Worm (Caenorhabditis elegans) whole organism, late embryonic: Measurements from ENCODE around the gene F32D1.7.

Experiments used
- C38D4.7 ChIP-seq: fragments of 200-800 bp; sonication (Bioruptor generic); optimal IDR thresholded peaks from 2 replicates; lab custom pipeline; 2018; ENCODE audit warnings: mild to moderate bottlenecking, missing genetic modification characterization, moderate library complexity, missing compliant biosample characterization
- K09A11.1 ChIP-seq: sonication (generic microtip); optimal IDR thresholded peaks from 2 replicates; lab custom pipeline; 2017; ENCODE audit warnings: antibody characterized with exemption, mild to moderate bottlenecking, missing genetic modification characterization, missing compliant biosample characterization; ENCODE audit not compliant: insufficient read depth
- T23F11.4 ChIP-seq: fragments of 200-800 bp; sonication (Bioruptor generic); optimal IDR thresholded peaks from 2 replicates; lab custom pipeline; 2018; ENCODE audit warnings: mild to moderate bottlenecking, missing genetic modification characterization, missing compliant biosample characterization
- ahr-1 ChIP-seq: sonication (generic microtip); optimal IDR thresholded peaks from 2 replicates; lab custom pipeline; 2016; ENCODE audit warnings: missing genetic modification characterization, missing compliant biosample characterization
- ceh-14 ChIP-seq: sonication (generic microtip); optimal IDR thresholded peaks from 2 replicates; lab custom pipeline; 2016; ENCODE audit warnings: missing genotype, missing genetic modification characterization, missing compliant biosample characterization
- ceh-2 ChIP-seq: sonication (generic microtip); optimal IDR thresholded peaks from 2 replicates; lab custom pipeline; 2016; ENCODE audit warnings: missing genotype, missing genetic modification characterization, missing compliant biosample characterization
- ceh-22 ChIP-seq: sonication (generic microtip); optimal IDR thresholded peaks from 2 replicates; lab custom pipeline; 2017; ENCODE audit warnings: missing biosample characterization, missing genetic modification characterization
- ceh-31 ChIP-seq: sonication (generic microtip); optimal IDR thresholded peaks from 2 replicates; lab custom pipeline; 2016; ENCODE audit warnings: missing genetic modification characterization, missing compliant biosample characterization
- ceh-34 ChIP-seq: sonication (generic microtip); optimal IDR thresholded peaks from 2 replicates; lab custom pipeline; 2016; ENCODE audit warnings: mild to moderate bottlenecking, missing genetic modification characterization, missing compliant biosample characterization
- ceh-48 ChIP-seq: sonication (generic microtip); optimal IDR thresholded peaks from 2 replicates; lab custom pipeline; 2016; ENCODE audit warnings: missing genetic modification characterization, inconsistent platforms, missing compliant biosample characterization
- ceh-9 ChIP-seq: sonication (generic microtip); optimal IDR thresholded peaks from 2 replicates; lab custom pipeline; 2016; ENCODE audit warnings: mild to moderate bottlenecking, missing genetic modification characterization, inconsistent platforms, missing compliant biosample characterization
- dmd-4 ChIP-seq: sonication (generic microtip); optimal IDR thresholded peaks from 2 replicates; lab custom pipeline; 2016; ENCODE audit warnings: borderline replicate concordance, missing genetic modification characterization, missing compliant biosample characterization
- elt-4 ChIP-seq: sonication (generic microtip); optimal IDR thresholded peaks from 2 replicates; lab custom pipeline; 2016; ENCODE audit warnings: missing genetic modification characterization, missing compliant biosample characterization
- eyg-1 ChIP-seq: sonication (generic microtip); optimal IDR thresholded peaks from 2 replicates; lab custom pipeline; 2016; ENCODE audit warnings: missing genotype, missing genetic modification characterization, missing compliant biosample characterization
- fax-1 ChIP-seq: sonication (generic microtip); optimal IDR thresholded peaks from 2 replicates; lab custom pipeline; 2016; ENCODE audit warnings: missing genotype, missing genetic modification characterization, missing compliant biosample characterization
- fkh-6 ChIP-seq: sonication (generic microtip); optimal IDR thresholded peaks from 2 replicates; lab custom pipeline; 2016; ENCODE audit warnings: missing genetic modification characterization, missing compliant biosample characterization
- hlh-13 ChIP-seq: fragments of 200-800 bp; sonication (Bioruptor generic); optimal IDR thresholded peaks from 2 replicates; lab custom pipeline; 2018; ENCODE audit warnings: mild to moderate bottlenecking, missing genetic modification characterization, missing compliant biosample characterization
- hlh-15 ChIP-seq: sonication (generic microtip); optimal IDR thresholded peaks from 2 replicates; lab custom pipeline; 2016; ENCODE audit warnings: missing genetic modification characterization, missing compliant biosample characterization
- hlh-6 ChIP-seq: sonication (generic microtip); optimal IDR thresholded peaks from 2 replicates; lab custom pipeline; 2016; ENCODE audit warnings: missing genotype, missing genetic modification characterization, missing compliant biosample characterization
- hlh-8 ChIP-seq: sonication (generic microtip); optimal IDR thresholded peaks from 2 replicates; lab custom pipeline; 2016; ENCODE audit warnings: missing genotype, missing genetic modification characterization, missing compliant biosample characterization
- mec-3 ChIP-seq: sonication (generic microtip); optimal IDR thresholded peaks from 2 replicates; lab custom pipeline; 2016; ENCODE audit warnings: borderline replicate concordance, missing genetic modification characterization, missing compliant biosample characterization
- nfya-1 ChIP-seq: sonication (generic microtip); optimal IDR thresholded peaks from 2 replicates; lab custom pipeline; 2017; ENCODE audit warnings: missing genetic modification characterization, mild to moderate bottlenecking, missing compliant biosample characterization, antibody characterized with exemption, moderate library complexity
- nhr-11 ChIP-seq: fragments of 150-350 bp; optimal IDR thresholded peaks from 2 replicates; lab custom pipeline; 2014; ENCODE audit warnings: missing biosample characterization, missing genetic modification characterization
- nhr-232 ChIP-seq: sonication (generic microtip); optimal IDR thresholded peaks from 2 replicates; lab custom pipeline; 2016; ENCODE audit warnings: missing genetic modification characterization, missing compliant biosample characterization
- odd-2 ChIP-seq: sonication (generic microtip); optimal IDR thresholded peaks from 2 replicates; lab custom pipeline; 2017; ENCODE audit warnings: antibody characterized with exemption, mild to moderate bottlenecking, missing genetic modification characterization, missing compliant biosample characterization
- pax-1 ChIP-seq: fragments of 150-350 bp; optimal IDR thresholded peaks from 2 replicates; lab custom pipeline; 2014; ENCODE audit warnings: missing biosample characterization, missing genetic modification characterization
- pros-1 ChIP-seq: fragments of 150-350 bp; optimal IDR thresholded peaks from 2 replicates; lab custom pipeline; 2014; ENCODE audit warnings: missing biosample characterization, missing genetic modification reagents, missing genetic modification characterization
- ref-2 ChIP-seq: sonication (generic microtip); optimal IDR thresholded peaks from 2 replicates; lab custom pipeline; 2016; ENCODE audit warnings: missing genetic modification characterization, missing compliant biosample characterization
- sdc-2 ChIP-seq: sonication (generic microtip); optimal IDR thresholded peaks from 2 replicates; lab custom pipeline; 2016; ENCODE audit warnings: missing genotype, missing genetic modification characterization, missing compliant biosample characterization
- syd-9 ChIP-seq: sonication (generic microtip); optimal IDR thresholded peaks from 2 replicates; lab custom pipeline; 2016; ENCODE audit warnings: mild to moderate bottlenecking, missing genetic modification characterization, moderate library complexity, missing compliant biosample characterization
- tbx-2 ChIP-seq: sonication (generic microtip); optimal IDR thresholded peaks from 2 replicates; lab custom pipeline; 2016; ENCODE audit warnings: missing genetic modification characterization, missing compliant biosample characterization
- tbx-7 ChIP-seq: sonication (generic microtip); optimal IDR thresholded peaks from 2 replicates; lab custom pipeline; 2016; ENCODE audit warnings: missing genotype, missing genetic modification characterization, missing compliant biosample characterization
- unc-3 ChIP-seq, 2 experiments: fragments of 200-800 bp in 1 of 2; sonication (Bioruptor generic) in 1 of 2; sonication (generic microtip) in 1 of 2; conservative IDR thresholded peaks in 1 of 2; optimal IDR thresholded peaks in 1 of 2; 2 replicates each; pipeline versions ENCODE4 v1.3.6 to Lab custom; 2016 to 2022; ENCODE audit warnings: missing compliant biosample characterization in 2 of 2, missing genetic modification characterization in 2 of 2, missing genetic modification reagents in 1 of 2
- zip-5 ChIP-seq: sonication (generic microtip); optimal IDR thresholded peaks from 2 replicates; lab custom pipeline; 2016; ENCODE audit warnings: missing genetic modification characterization, missing compliant biosample characterization

F32D1.7 gene

ce11 chrV:4411714-4412113 is 35.7 kb upstream of the F32D1.7 start, which contains the start of gene Y47D7A.17:
Gene Y47D7A.17, minus strand, starts transcription at chrV:4411814.
- TF ChIP-seq pax-1 (tag; lab: Kevin White, UChicago) (no peak), hlh-13 (GFP tag; lab: Kevin White, UChicago) (no peak), nfya-1 (tag; lab: Kevin White, UChicago) (no peak)
- TF ChIP-seq, all 69 proteins: peak for 0

- TF ChIP-seq unc-3 (GFP tag; conservative IDR thresholded peaks at IDR 0.05; lab: Robert Waterston, UW) (no peak), unc-3 (tag; optimal IDR thresholded peaks at IDR 0.05; lab: Kevin White, UChicago) (no peak), eyg-1 (no peak), ceh-48 (no peak), hlh-15 (no peak), dmd-4 (tag; lab: Kevin White, UChicago) (no peak), nhr-11 (tag; lab: Kevin White, UChicago) (no peak), ceh-22 (tag; lab: Kevin White, UChicago) (no peak), tbx-7 (no peak), ceh-34 (tag; lab: Kevin White, UChicago) (no peak), hlh-8 (tag; lab: Kevin White, UChicago) (no peak), elt-4 (tag; lab: Kevin White, UChicago) (no peak)
- TF ChIP-seq, all 69 proteins: peak for 0
Measured at ce11 chrV:4410643-4411042, 34.7 kb upstream of the F32D1.7 start, which contains the start of gene Y47D7A.3. Gene Y47D7A.3, plus strand, starts transcription at chrV:4410943.

ce11 chrV:4407519-4407918 is 31.5 kb upstream of the F32D1.7 start, which contains the start of gene nhr-118:
Gene nhr-118, plus strand, starts transcription at chrV:4407819.
- TF ChIP-seq mec-3 (tag; lab: Kevin White, UChicago), result no peak
- TF ChIP-seq nhr-232 (tag; lab: Kevin White, UChicago), result no peak
- no peak for TF ChIP-seq sdc-2 (tag; lab: Kevin White, UChicago)
- TF ChIP-seq ceh-31 (tag; lab: Kevin White, UChicago), result no peak

ce11 chrV:4401865-4402264 is 25.9 kb upstream of the F32D1.7 start, which contains the start of gene F13A2.5:
Gene F13A2.5, minus strand, starts transcription at chrV:4401965.
- TF ChIP-seq ceh-34 (tag; lab: Kevin White, UChicago) (no peak), fax-1 (no peak), pax-1 (tag; lab: Kevin White, UChicago) (no peak), T23F11.4 (GFP tag; lab: Kevin White, UChicago) (no peak)

- TF ChIP-seq ceh-9 (tag; lab: Kevin White, UChicago) (no peak), ceh-14 (tag; lab: Kevin White, UChicago) (no peak), ref-2 (no peak), dmd-4 (tag; lab: Kevin White, UChicago) (no peak), zip-5 (tag; lab: Kevin White, UChicago) (no peak), syd-9 (tag; lab: Kevin White, UChicago) (no peak), K09A11.1 (tag; lab: Kevin White, UChicago) (no peak), nhr-232 (tag; lab: Kevin White, UChicago) (no peak), ahr-1 (tag; lab: Kevin White, UChicago) (no peak), fkh-6 (tag; lab: Kevin White, UChicago) (no peak), ceh-2 (no peak), tbx-2 (tag; lab: Kevin White, UChicago) (no peak), odd-2 (no peak), hlh-13 (GFP tag; lab: Kevin White, UChicago) (no peak), hlh-6 (tag; lab: Kevin White, UChicago) (no peak), C38D4.7 (GFP tag; lab: Kevin White, UChicago) (no peak), pros-1 (tag; lab: Kevin White, UChicago) (no peak), mec-3 (tag; lab: Kevin White, UChicago) (no peak)
- TF ChIP-seq, all 69 proteins: peak for 0
Measured at ce11 chrV:4400118-4400517, 24.1 kb upstream of the F32D1.7 start, which contains the start of gene F13A2.4. Gene F13A2.4, minus strand, starts transcription at chrV:4400218.
